Worm (Caenorhabditis elegans) whole organism, L4 larva: ENCODE data around the gene F10E7.1.

Source experiments
- aha-1 ChIP-seq: fragments of 150-350 bp; peaks from one replicate; lab custom pipeline; 2014; ENCODE audit warnings: missing biosample characterization, missing genetic modification characterization
- hmg-1.1 ChIP-seq: fragments of 200-800 bp; sonication (Bioruptor generic); IDR thresholded peaks from 2 replicates; pipeline ENCODE4 v1.3.6; 2022; ENCODE audit warnings: missing genetic modification reagents, missing genetic modification characterization, missing compliant biosample characterization
- lin-15B ChIP-seq: fragments of 150-350 bp; sonication (generic microtip); optimal IDR thresholded peaks from 3 replicates; lab custom pipeline; 2014; ENCODE audit warnings: missing biosample characterization, missing genetic modification characterization
- nhr-42 ChIP-seq: fragments of 200-800 bp; sonication (Bioruptor generic); IDR thresholded peaks from 2 replicates; pipeline ENCODE4 v1.3.6; 2022; ENCODE audit warnings: missing genetic modification characterization, missing compliant biosample characterization
- pqm-1 ChIP-seq: sonication (generic microtip); optimal IDR thresholded peaks from 2 replicates; lab custom pipeline; 2017; ENCODE audit warnings: missing biosample characterization, missing genetic modification characterization
- snpc-4 ChIP-seq: fragments of 150-350 bp; optimal IDR thresholded peaks from 2 replicates; lab custom pipeline; 2014; ENCODE audit warnings: missing biosample characterization, missing genetic modification characterization

DNA sequence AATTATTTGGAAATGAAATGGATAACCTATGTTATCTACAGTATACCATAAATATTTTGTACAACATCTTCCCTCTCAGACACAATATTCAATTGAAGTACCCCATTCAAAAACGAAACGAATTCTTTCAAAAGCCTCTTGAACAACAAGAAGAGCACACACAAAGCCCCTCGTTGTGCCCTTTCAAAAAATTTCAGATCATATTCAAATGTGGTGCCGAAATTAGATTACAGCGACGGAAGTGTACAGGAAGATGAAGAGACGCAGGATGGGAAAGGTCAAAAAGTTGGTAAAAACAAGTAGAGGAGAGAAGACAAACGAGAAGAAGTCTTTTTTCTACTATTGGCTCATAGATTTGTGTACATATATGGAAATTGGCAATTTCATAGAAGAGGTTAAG is 49.6 kb downstream of the F10E7.1 start:
- no peak for TF ChIP-seq hmg-1.1 (GFP tag; lab: Robert Waterston, UW)
- no peak for TF ChIP-seq lin-15B (tag; lab: Kevin White, UChicago)
- no peak for TF ChIP-seq snpc-4 (tag; lab: Kevin White, UChicago)
- no peak for TF ChIP-seq pqm-1 (tag; lab: Kevin White, UChicago)
- no peak for TF ChIP-seq nhr-42
- no peak for TF ChIP-seq aha-1 (tag; lab: Kevin White, UChicago)
